Fruit fly (Drosophila melanogaster) whole organism, embryonic: ENCODE measurements around the gene dpr20.

Experiments
- Abd-B ChIP-seq: fragments of 200-800 bp; sonication (Bioruptor generic); optimal IDR thresholded peaks from 2 replicates; lab custom pipeline; 2018; ENCODE audit warnings: missing biosample characterization, mild to moderate bottlenecking, missing genetic modification characterization, moderate library complexity
- Ada2b ChIP-seq: fragments of 200-800 bp; sonication (Bioruptor generic); IDR thresholded peaks from 2 replicates; pipeline ENCODE4 v1.3.6; 2022; ENCODE audit warnings: missing biosample characterization, missing genetic modification characterization
- BEAF-32 ChIP-seq: fragments of 200-800 bp; sonication (Bioruptor generic); optimal IDR thresholded peaks from 3 replicates; lab custom pipeline; 2017; ENCODE audit warnings: missing biosample characterization, missing genetic modification characterization, mild to moderate bottlenecking, moderate library complexity, missing genetic modification reagents
- CG13123 ChIP-seq: fragments of 200-800 bp; sonication (Bioruptor generic); optimal IDR thresholded peaks from 2 replicates; lab custom pipeline; 2016; ENCODE audit warnings: missing biosample characterization, missing genetic modification characterization
- CG13894 ChIP-seq: fragments of 200-800 bp; sonication (Bioruptor generic); optimal IDR thresholded peaks from 3 replicates; lab custom pipeline; 2018; ENCODE audit warnings: missing biosample characterization, mild to moderate bottlenecking, missing genetic modification characterization, moderate library complexity
- CG15011 ChIP-seq: fragments of 200-800 bp; sonication (Bioruptor generic); optimal IDR thresholded peaks from 3 replicates; lab custom pipeline; 2018; ENCODE audit warnings: missing biosample characterization, mild to moderate bottlenecking, missing genetic modification characterization
- CG15073 ChIP-seq: fragments of 200-800 bp; sonication (Bioruptor generic); optimal IDR thresholded peaks from 2 replicates; lab custom pipeline; 2016; ENCODE audit warnings: missing biosample characterization, missing genetic modification characterization
- CG17186 ChIP-seq: fragments of 200-800 bp; sonication (Bioruptor generic); optimal IDR thresholded peaks from 3 replicates; lab custom pipeline; 2017; ENCODE audit warnings: missing biosample characterization, missing genetic modification reagents, missing genetic modification characterization
- CG30403 ChIP-seq: fragments of 200-800 bp; sonication (Bioruptor generic); optimal IDR thresholded peaks from 3 replicates; lab custom pipeline; 2016; ENCODE audit warnings: missing biosample characterization, missing genetic modification characterization
- CG3065 ChIP-seq: fragments of 200-800 bp; sonication (Bioruptor generic); optimal IDR thresholded peaks from 2 replicates; lab custom pipeline; 2016; ENCODE audit warnings: missing biosample characterization, missing genetic modification characterization
- CG31441 ChIP-seq: fragments of 200-800 bp; sonication (Bioruptor generic); IDR thresholded peaks from 2 replicates; pipeline ENCODE4 v1.3.6; 2022; ENCODE audit warnings: missing biosample characterization, missing genetic modification characterization
- CG34422 ChIP-seq: fragments of 200-800 bp; sonication (Bioruptor generic); IDR thresholded peaks from 3 replicates; pipeline ENCODE4 v1.3.6; 2022; ENCODE audit warnings: missing biosample characterization, missing genetic modification characterization
- CG5953 ChIP-seq: fragments of 200-800 bp; sonication (Bioruptor generic); IDR thresholded peaks from 2 replicates; pipeline ENCODE4 v1.3.6; 2022; ENCODE audit warnings: missing biosample characterization, missing genetic modification characterization
- CG7839 ChIP-seq: fragments of 200-800 bp; sonication (Bioruptor generic); optimal IDR thresholded peaks from 3 replicates; lab custom pipeline; 2018; ENCODE audit warnings: missing biosample characterization, mild to moderate bottlenecking, missing genetic modification characterization, moderate library complexity
- CG8388 ChIP-seq: fragments of 200-800 bp; sonication (Bioruptor generic); optimal IDR thresholded peaks from 2 replicates; lab custom pipeline; 2019; ENCODE audit warnings: missing biosample characterization, mild to moderate bottlenecking, missing genetic modification characterization, moderate library complexity
- CHES-1-like ChIP-seq: fragments of 200-800 bp; sonication (Bioruptor generic); optimal IDR thresholded peaks from 2 replicates; lab custom pipeline; 2016; ENCODE audit warnings: missing biosample characterization, missing genetic modification characterization
- ERR ChIP-seq: fragments of 200-800 bp; sonication (Bioruptor generic); optimal IDR thresholded peaks from 2 replicates; lab custom pipeline; 2016; ENCODE audit warnings: missing biosample characterization, missing genetic modification characterization
- Elba2 ChIP-seq: fragments of 200-800 bp; sonication (Bioruptor generic); optimal IDR thresholded peaks from 3 replicates; lab custom pipeline; 2016; ENCODE audit warnings: missing biosample characterization, missing genetic modification characterization
- Hey ChIP-seq: fragments of 200-800 bp; sonication (Bioruptor generic); optimal IDR thresholded peaks from 3 replicates; lab custom pipeline; 2018; ENCODE audit warnings: missing biosample characterization, mild to moderate bottlenecking, missing genetic modification characterization
- Hr78 ChIP-seq, 2 experiments: fragments of 200-800 bp in 1 of 2; fragments of >200 bp in 1 of 2; sonication (Bioruptor generic) in 1 of 2; optimal IDR thresholded peaks; 2 replicates each; lab custom pipeline; 2017 to 2019; ENCODE audit warnings: missing biosample characterization in 2 of 2, missing genetic modification characterization in 2 of 2, mild to moderate bottlenecking in 1 of 2, moderate library complexity in 1 of 2
- Lim3 ChIP-seq: fragments of 200-800 bp; sonication (Bioruptor generic); IDR thresholded peaks from 2 replicates; pipeline ENCODE4 v1.3.6; 2022; ENCODE audit warnings: missing biosample characterization, missing genetic modification characterization
- Mes4 ChIP-seq: fragments of 200-800 bp; sonication (Bioruptor generic); optimal IDR thresholded peaks from 2 replicates; lab custom pipeline; 2016; ENCODE audit warnings: missing biosample characterization, missing genetic modification characterization
- Mrtf ChIP-seq: fragments of 200-800 bp; sonication (Bioruptor generic); IDR thresholded peaks from 3 replicates; pipeline ENCODE4 v1.3.6; 2022; ENCODE audit warnings: missing biosample characterization, missing genetic modification characterization
- NFAT ChIP-seq: fragments of 200-800 bp; sonication (Bioruptor generic); IDR thresholded peaks from 2 replicates; pipeline ENCODE4 v1.3.6; 2022; ENCODE audit warnings: missing biosample characterization, missing genetic modification characterization
- Nf-YC ChIP-seq: fragments of 200-800 bp; optimal IDR thresholded peaks from 3 replicates; lab custom pipeline; 2019; ENCODE audit warnings: missing biosample characterization, mild to moderate bottlenecking, missing genetic modification characterization, moderate library complexity
- NfI ChIP-seq: fragments of 200-800 bp; sonication (Bioruptor generic); optimal IDR thresholded peaks from 3 replicates; lab custom pipeline; 2018; ENCODE audit warnings: missing biosample characterization, mild to moderate bottlenecking, missing genetic modification characterization, moderate library complexity
- Optix ChIP-seq: fragments of 200-800 bp; sonication (Bioruptor generic); IDR thresholded peaks from 3 replicates; pipeline ENCODE4 v1.3.6; 2022; ENCODE audit warnings: missing biosample characterization, missing genetic modification characterization
- Sox100B ChIP-seq: fragments of 200-800 bp; sonication (Bioruptor generic); optimal IDR thresholded peaks from 3 replicates; lab custom pipeline; 2018; ENCODE audit warnings: missing biosample characterization, mild to moderate bottlenecking, missing genetic modification characterization
- Trl ChIP-seq, 3 experiments: fragments of >200 bp in 2 of 3; fragments of 200-800 bp in 1 of 3; sonication (Bioruptor generic) in 1 of 3; optimal IDR thresholded peaks; 2 replicates in 1 of 3; 3 replicates in 2 of 3; lab custom pipeline; 2016 to 2017; ENCODE audit warnings: missing biosample characterization in 1 of 3, missing genetic modification characterization in 1 of 3
- az2 ChIP-seq: fragments of 200-800 bp; sonication (Bioruptor generic); optimal IDR thresholded peaks from 3 replicates; lab custom pipeline; 2016; ENCODE audit warnings: missing biosample characterization, missing genetic modification characterization
- br ChIP-seq: fragments of >200 bp; optimal IDR thresholded peaks from 2 replicates; lab custom pipeline; 2017
- cato ChIP-seq: fragments of 200-800 bp; sonication (Bioruptor generic); optimal IDR thresholded peaks from 2 replicates; lab custom pipeline; 2016; ENCODE audit warnings: missing biosample characterization, missing genetic modification characterization, borderline replicate concordance
- chm ChIP-seq: fragments of 200-800 bp; sonication (Bioruptor generic); IDR thresholded peaks from 2 replicates; pipeline ENCODE4 v1.3.6; 2022; ENCODE audit warnings: missing biosample characterization, missing genetic modification characterization
- danr ChIP-seq: fragments of 200-800 bp; sonication (Bioruptor generic); IDR thresholded peaks from 2 replicates; pipeline ENCODE4 v1.3.6; 2022; ENCODE audit warnings: missing biosample characterization, missing genetic modification characterization
- dpn ChIP-seq, 2 experiments: fragments of 200-800 bp; sonication (Bioruptor generic); optimal IDR thresholded peaks; 3 replicates each; lab custom pipeline; 2016; ENCODE audit warnings: missing biosample characterization in 2 of 2, missing genetic modification characterization in 2 of 2
- eyg ChIP-seq: fragments of 200-800 bp; sonication (Bioruptor generic); optimal IDR thresholded peaks from 3 replicates; lab custom pipeline; 2016; ENCODE audit warnings: missing biosample characterization, missing genetic modification characterization
- fd102C ChIP-seq: fragments of 200-800 bp; sonication (Bioruptor generic); optimal IDR thresholded peaks from 2 replicates; lab custom pipeline; 2018; ENCODE audit warnings: missing biosample characterization, mild to moderate bottlenecking, missing genetic modification characterization, moderate library complexity
- grau ChIP-seq: fragments of 200-800 bp; optimal IDR thresholded peaks from 3 replicates; lab custom pipeline; 2019; ENCODE audit warnings: missing biosample characterization, mild to moderate bottlenecking, missing genetic modification characterization, moderate library complexity
- her ChIP-seq: fragments of 200-800 bp; sonication (Bioruptor generic); optimal IDR thresholded peaks from 2 replicates; lab custom pipeline; 2016; ENCODE audit warnings: missing biosample characterization, missing genetic modification characterization
- ken ChIP-seq: fragments of 200-800 bp; sonication (Bioruptor generic); IDR thresholded peaks from 3 replicates; pipeline ENCODE4 v1.3.6; 2022; ENCODE audit warnings: missing biosample characterization, missing genetic modification characterization
- lilli ChIP-seq: fragments of 200-800 bp; sonication (Bioruptor generic); optimal IDR thresholded peaks from 3 replicates; lab custom pipeline; 2016; ENCODE audit warnings: missing biosample characterization, missing genetic modification characterization
- nau ChIP-seq: fragments of 200-800 bp; sonication (Bioruptor generic); optimal IDR thresholded peaks from 3 replicates; lab custom pipeline; 2017; ENCODE audit warnings: missing biosample characterization, mild to moderate bottlenecking, missing genetic modification characterization, missing genetic modification reagents
- nmo ChIP-seq: fragments of 200-800 bp; sonication (Bioruptor generic); optimal IDR thresholded peaks from 2 replicates; lab custom pipeline; 2018; ENCODE audit warnings: missing biosample characterization, mild to moderate bottlenecking, missing genetic modification characterization, moderate library complexity
- pfk ChIP-seq: fragments of 200-800 bp; sonication (Bioruptor generic); optimal IDR thresholded peaks from 2 replicates; lab custom pipeline; 2018; ENCODE audit warnings: missing biosample characterization, mild to moderate bottlenecking, missing genetic modification characterization, moderate library complexity
- pnt ChIP-seq: fragments of 200-800 bp; sonication (Bioruptor generic); optimal IDR thresholded peaks from 3 replicates; lab custom pipeline; 2016; ENCODE audit warnings: missing biosample characterization, missing genetic modification characterization
- pros ChIP-seq: fragments of 200-800 bp; sonication (Bioruptor generic); optimal IDR thresholded peaks from 3 replicates; lab custom pipeline; 2019; ENCODE audit warnings: missing biosample characterization, mild to moderate bottlenecking, missing genetic modification characterization, moderate library complexity
- psq ChIP-seq: fragments of 200-800 bp; sonication (Bioruptor generic); optimal IDR thresholded peaks from 2 replicates; lab custom pipeline; 2017; ENCODE audit warnings: missing biosample characterization, missing genetic modification characterization
- tio ChIP-seq: fragments of 200-800 bp; sonication (Bioruptor generic); optimal IDR thresholded peaks from 2 replicates; lab custom pipeline; 2017; ENCODE audit warnings: missing biosample characterization, missing genetic modification characterization, inconsistent platforms
- tup ChIP-seq: fragments of 200-800 bp; sonication (Bioruptor generic); optimal IDR thresholded peaks from 2 replicates; lab custom pipeline; 2016; ENCODE audit warnings: missing biosample characterization, mild to moderate bottlenecking, missing genetic modification characterization, moderate library complexity

The dpr20 gene

DNA sequence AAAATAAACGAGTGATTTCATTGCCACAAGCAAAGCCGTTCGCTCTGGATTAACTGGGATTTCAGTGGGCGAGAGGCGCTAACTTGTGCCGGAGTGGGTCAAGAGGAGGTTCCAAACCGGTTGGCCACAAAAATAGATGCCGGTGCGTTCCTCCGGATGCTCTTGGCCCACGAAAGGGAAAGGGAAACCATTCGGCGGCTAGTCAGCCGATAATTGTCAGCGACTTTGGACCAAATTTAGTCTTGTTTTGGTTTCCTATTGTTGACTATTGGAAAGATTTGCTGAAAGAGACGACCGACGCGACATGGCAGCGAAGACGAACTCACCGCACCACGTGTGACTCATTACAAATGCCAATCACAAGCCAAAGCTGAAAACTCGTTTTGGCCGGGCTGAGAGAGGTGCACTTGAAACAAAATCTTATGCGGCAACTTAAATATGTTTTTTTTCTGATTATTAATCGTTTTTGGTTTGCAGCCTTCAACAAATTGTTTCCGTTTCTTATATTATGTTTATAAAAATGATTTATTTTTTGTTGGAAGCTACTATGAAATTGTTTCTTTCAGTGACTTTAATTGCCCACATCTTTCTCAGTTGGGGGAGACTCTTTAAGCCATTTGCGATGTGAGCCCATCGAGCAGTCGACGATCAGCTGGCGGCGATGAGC is 38.4 kb upstream of the dpr20 start, which contains the start of gene CG34056 (continued):
- peak; percentile 89 for TF ChIP-seq nau (GFP tag; lab: Kevin White, UChicago)
- peak in 1 of 2 experiments; percentile 80 for TF ChIP-seq Hr78 (GFP tag; optimal IDR thresholded peaks at IDR 0.05; lab: Kevin White, UChicago)
- peak; percentile 96 for TF ChIP-seq CG31441
- TF ChIP-seq NfI, result peak; percentile 81
- no peak for TF ChIP-seq BEAF-32 (GFP tag; lab: Kevin White, UChicago)
- peak; percentile 56 for TF ChIP-seq CG3065 (GFP tag; lab: Kevin White, UChicago)
- peak; percentile 91 for TF ChIP-seq CG8388 (GFP tag; lab: Kevin White, UChicago)
- TF ChIP-seq CG7839 (tag; lab: Kevin White, UChicago), result peak; percentile 94
- TF ChIP-seq CG15073 (GFP tag; lab: Kevin White, UChicago), result no peak
- TF ChIP-seq her (GFP tag; lab: Kevin White, UChicago), result peak; percentile 24
- TF ChIP-seq CG5953 (GFP tag; lab: Robert Waterston, UW), result peak; percentile 92
- TF ChIP-seq Trl (optimal IDR thresholded peaks at IDR 0.05; lab: Kevin White, UChicago), result peak in 1 of 2 experiments; percentile 21
- TF ChIP-seq Trl (GFP tag; optimal IDR thresholded peaks at IDR 0.05; lab: Kevin White, UChicago), result peak; percentile 88
- peak; percentile 82 for TF ChIP-seq az2 (GFP tag; lab: Kevin White, UChicago)
- peak; percentile 84 for TF ChIP-seq lilli (GFP tag; lab: Kevin White, UChicago)
- peak; percentile 28 for TF ChIP-seq CHES-1-like (GFP tag; lab: Kevin White, UChicago)
- TF ChIP-seq ERR (GFP tag; lab: Kevin White, UChicago), result peak; percentile 59
- peak; percentile 45 for TF ChIP-seq psq (GFP tag; lab: Kevin White, UChicago)
- TF ChIP-seq Elba2 (GFP tag; lab: Kevin White, UChicago), result no peak
- no peak for TF ChIP-seq Hey
- TF ChIP-seq danr, result peak; percentile 95
- peak; percentile 97 for TF ChIP-seq Ada2b (GFP tag; lab: Robert Waterston, UW)
- TF ChIP-seq nmo, result peak; percentile 88
- TF ChIP-seq CG15011 (GFP tag; lab: Kevin White, UChicago), result peak; percentile 87
- peak; percentile 93 for TF ChIP-seq CG30403
- peak; percentile 93 for TF ChIP-seq ken (GFP tag; lab: Robert Waterston, UW)
- peak; percentile 80 for TF ChIP-seq Nf-YC (tag; lab: Kevin White, UChicago)
- TF ChIP-seq grau (tag; lab: Kevin White, UChicago), result peak; percentile 85
- TF ChIP-seq Sox100B (GFP tag; lab: Kevin White, UChicago), result peak; percentile 94
- peak; percentile 68 for TF ChIP-seq tio
- TF ChIP-seq Mes4 (GFP tag; lab: Kevin White, UChicago), result peak; percentile 44
- TF ChIP-seq br (lab: Kevin White, UChicago), result no peak
- TF ChIP-seq Mrtf (GFP tag; lab: Robert Waterston, UW), result peak; percentile 93
- no peak for TF ChIP-seq pfk
- peak; percentile 39 for TF ChIP-seq pros (GFP tag; lab: Kevin White, UChicago)
- TF ChIP-seq NFAT (GFP tag; lab: Robert Waterston, UW), result peak; percentile 95
- TF ChIP-seq Abd-B, result peak; percentile 78
- peak; percentile 64 for TF ChIP-seq CG13123
- peak; percentile 85 for TF ChIP-seq Optix (GFP tag; lab: Robert Waterston, UW)
- peak; percentile 73; the same call in 1 of the 2 replicates for TF ChIP-seq Lim3 (GFP tag; lab: Robert Waterston, UW)
- peak; percentile 95 for TF ChIP-seq chm (GFP tag; lab: Robert Waterston, UW)
- TF ChIP-seq CG34422 (GFP tag; lab: Robert Waterston, UW), result peak; percentile 94
- TF ChIP-seq CG13894 (tag; lab: Kevin White, UChicago), result peak; percentile 82
- TF ChIP-seq dpn (GFP tag; optimal IDR thresholded peaks at IDR 0.05; lab: Kevin White, UChicago), result peak; percentile 90 to 94
- TF ChIP-seq CG17186, result peak; percentile 44
- peak; percentile 83 for TF ChIP-seq pnt (GFP tag; lab: Kevin White, UChicago)
- no peak for TF ChIP-seq fd102C (GFP tag; lab: Kevin White, UChicago)
- TF ChIP-seq cato, result peak; percentile 55
- peak; percentile 83 for TF ChIP-seq eyg (GFP tag; lab: Kevin White, UChicago)
- peak; percentile 64 for TF ChIP-seq tup (GFP tag; lab: Kevin White, UChicago)
